Fruit fly (Drosophila melanogaster): ENCODE measurements around the gene CG3176.

dm6 chrX:494607-495006 lies 12.9 kb downstream of the CG3176 start, which contains the start of gene CG17778:
- TF ChIP-seq kay (GFP tag; ENCODE audit: borderline replicate concordance) (no peak), tj (GFP tag; optimal IDR thresholded peaks at IDR 0.05) (no peak), CG7101 (tag; optimal IDR thresholded peaks at IDR 0.05) (no peak), toe (GFP tag; optimal IDR thresholded peaks at IDR 0.05) (no peak), Mnt (GFP tag; optimal IDR thresholded peaks at IDR 0.05) (no peak), bab1 (GFP tag; optimal IDR thresholded peaks at IDR 0.05) (no peak), CG12768 (GFP tag; optimal IDR thresholded peaks at IDR 0.05) (no peak), CG7045 (GFP tag; optimal IDR thresholded peaks at IDR 0.05) (no peak), Crg-1 (GFP tag; optimal IDR thresholded peaks at IDR 0.05) (no peak), CG14711 (tag; optimal IDR thresholded peaks at IDR 0.05) (no peak), pad (GFP tag; optimal IDR thresholded peaks at IDR 0.05) (no peak), cic (GFP tag; optimal IDR thresholded peaks at IDR 0.05) (no peak)
